Fruit fly (Drosophila melanogaster) whole organism, embryonic: ENCODE measurements around the gene CG15034.

Experiments used
- Abd-B ChIP-seq: fragments of 200-800 bp; sonication (Bioruptor generic); optimal IDR thresholded peaks from 2 replicates; lab custom pipeline; 2018; ENCODE audit warnings: missing biosample characterization, mild to moderate bottlenecking, missing genetic modification characterization, moderate library complexity
- CG10267 ChIP-seq: fragments of 200-800 bp; sonication (Bioruptor generic); optimal IDR thresholded peaks from 2 replicates; lab custom pipeline; 2018; ENCODE audit warnings: missing biosample characterization, mild to moderate bottlenecking, missing genetic modification characterization, moderate library complexity
- CG10431 ChIP-seq: fragments of 200-800 bp; sonication (Bioruptor generic); optimal IDR thresholded peaks from 3 replicates; lab custom pipeline; 2018; ENCODE audit warnings: missing biosample characterization, mild to moderate bottlenecking, missing genetic modification characterization
- CG11696 ChIP-seq: fragments of 200-800 bp; sonication (Bioruptor generic); IDR thresholded peaks from 2 replicates; pipeline ENCODE4 v1.3.6; 2022; ENCODE audit warnings: missing biosample characterization, missing genetic modification characterization
- CG12236 ChIP-seq: fragments of 200-800 bp; sonication (Bioruptor generic); optimal IDR thresholded peaks from 2 replicates; lab custom pipeline; 2016; ENCODE audit warnings: missing biosample characterization, missing genetic modification characterization
- CG1233 ChIP-seq: fragments of 200-800 bp; sonication (Bioruptor generic); optimal IDR thresholded peaks from 4 replicates; lab custom pipeline; 2018; ENCODE audit warnings: missing biosample characterization, mild to moderate bottlenecking, missing genetic modification characterization
- CG12391 ChIP-seq: fragments of 200-800 bp; sonication (Bioruptor generic); optimal IDR thresholded peaks from 3 replicates; lab custom pipeline; 2018; ENCODE audit warnings: missing biosample characterization, mild to moderate bottlenecking, missing genetic modification characterization, moderate library complexity
- CG1529 ChIP-seq: fragments of 200-800 bp; sonication (Bioruptor generic); optimal IDR thresholded peaks from 3 replicates; lab custom pipeline; 2018; ENCODE audit warnings: missing biosample characterization, missing genetic modification characterization
- CG16863 ChIP-seq: fragments of 200-800 bp; sonication (Bioruptor generic); optimal IDR thresholded peaks from 3 replicates; lab custom pipeline; 2016; ENCODE audit warnings: missing biosample characterization, missing genetic modification characterization
- CG1792 ChIP-seq: fragments of 200-800 bp; sonication (Bioruptor generic); optimal IDR thresholded peaks from 2 replicates; lab custom pipeline; 2016; ENCODE audit warnings: missing biosample characterization, missing genetic modification characterization
- CG18262 ChIP-seq: fragments of 200-800 bp; optimal IDR thresholded peaks from 3 replicates; lab custom pipeline; 2019; ENCODE audit warnings: missing biosample characterization, mild to moderate bottlenecking, missing genetic modification characterization, moderate library complexity
- CG2199 ChIP-seq: fragments of 200-800 bp; sonication (Bioruptor generic); IDR thresholded peaks from 3 replicates; pipeline ENCODE4 v1.3.6; 2022; ENCODE audit warnings: missing biosample characterization, missing genetic modification characterization
- CG31388 ChIP-seq: fragments of 200-800 bp; sonication (Bioruptor generic); optimal IDR thresholded peaks from 2 replicates; lab custom pipeline; 2016; ENCODE audit warnings: missing biosample characterization, missing genetic modification characterization
- CG31441 ChIP-seq: fragments of 200-800 bp; sonication (Bioruptor generic); IDR thresholded peaks from 2 replicates; pipeline ENCODE4 v1.3.6; 2022; ENCODE audit warnings: missing biosample characterization, missing genetic modification characterization
- CG33557 ChIP-seq: fragments of 200-800 bp; sonication (Bioruptor generic); optimal IDR thresholded peaks from 2 replicates; lab custom pipeline; 2019; ENCODE audit warnings: missing biosample characterization, mild to moderate bottlenecking, missing genetic modification characterization, moderate library complexity
- CG4424 ChIP-seq: fragments of 200-800 bp; sonication (Bioruptor generic); optimal IDR thresholded peaks from 3 replicates; lab custom pipeline; 2016; ENCODE audit warnings: missing biosample characterization, missing genetic modification characterization
- CG5180 ChIP-seq: fragments of 200-800 bp; sonication (Bioruptor generic); optimal IDR thresholded peaks from 3 replicates; lab custom pipeline; 2017; ENCODE audit warnings: missing biosample characterization, missing genetic modification characterization, mild to moderate bottlenecking, moderate library complexity, missing genetic modification reagents
- CG6854 ChIP-seq: fragments of 200-800 bp; sonication (Bioruptor generic); optimal IDR thresholded peaks from 3 replicates; lab custom pipeline; 2017; ENCODE audit warnings: missing biosample characterization, mild to moderate bottlenecking, missing genetic modification characterization
- CG8290 ChIP-seq, 3 experiments: fragments of 200-800 bp; sonication (Bioruptor generic); optimal IDR thresholded peaks; 2 replicates each; lab custom pipeline; 2016 to 2019; ENCODE audit warnings: missing biosample characterization in 3 of 3, missing genetic modification characterization in 3 of 3, mild to moderate bottlenecking in 2 of 3, moderate library complexity in 1 of 3
- CG8359 ChIP-seq: fragments of 200-800 bp; sonication (Bioruptor generic); optimal IDR thresholded peaks from 2 replicates; lab custom pipeline; 2017; ENCODE audit warnings: missing biosample characterization, mild to moderate bottlenecking, missing genetic modification characterization, borderline replicate concordance
- CG8924 ChIP-seq: fragments of 200-800 bp; optimal IDR thresholded peaks from 3 replicates; lab custom pipeline; 2019; ENCODE audit warnings: missing biosample characterization, mild to moderate bottlenecking, missing genetic modification characterization, moderate library complexity
- CoRest ChIP-seq: fragments of 200-800 bp; sonication (Bioruptor generic); optimal IDR thresholded peaks from 3 replicates; lab custom pipeline; 2018; ENCODE audit warnings: missing biosample characterization, mild to moderate bottlenecking, missing genetic modification characterization, moderate library complexity
- CrebB ChIP-seq: fragments of 200-800 bp; sonication (Bioruptor generic); optimal IDR thresholded peaks from 3 replicates; lab custom pipeline; 2018; ENCODE audit warnings: missing biosample characterization, mild to moderate bottlenecking, missing genetic modification characterization
- Dbx ChIP-seq: fragments of 200-800 bp; sonication (Bioruptor generic); IDR thresholded peaks from 3 replicates; pipeline ENCODE4 v1.3.6; 2022; ENCODE audit warnings: missing biosample characterization, missing genetic modification characterization
- E2f2 ChIP-seq: fragments of 200-800 bp; sonication (Bioruptor generic); IDR thresholded peaks from 2 replicates; pipeline ENCODE4 v1.3.6; 2022; ENCODE audit warnings: missing biosample characterization, missing genetic modification characterization
- Fer2 ChIP-seq: fragments of 200-800 bp; sonication (Bioruptor generic); optimal IDR thresholded peaks from 2 replicates; lab custom pipeline; 2018; ENCODE audit warnings: missing biosample characterization, mild to moderate bottlenecking, missing genetic modification characterization, moderate library complexity
- Hand ChIP-seq: fragments of 200-800 bp; sonication (Bioruptor generic); optimal IDR thresholded peaks from 2 replicates; lab custom pipeline; 2017; ENCODE audit warnings: mild to moderate bottlenecking, missing biosample characterization, missing genetic modification reagents, missing genetic modification characterization
- Lhr ChIP-seq: fragments of 200-800 bp; sonication (Bioruptor generic); optimal IDR thresholded peaks from 3 replicates; lab custom pipeline; 2017; ENCODE audit warnings: mild to moderate bottlenecking, missing biosample characterization, missing genetic modification reagents, missing genetic modification characterization
- NfI ChIP-seq: fragments of 200-800 bp; sonication (Bioruptor generic); optimal IDR thresholded peaks from 3 replicates; lab custom pipeline; 2018; ENCODE audit warnings: missing biosample characterization, mild to moderate bottlenecking, missing genetic modification characterization, moderate library complexity
- Poxn ChIP-seq: fragments of 200-800 bp; sonication (Bioruptor generic); IDR thresholded peaks from 2 replicates; pipeline ENCODE4 v1.3.6; 2022; ENCODE audit warnings: missing biosample characterization, missing genetic modification characterization
- Side ChIP-seq: fragments of 200-800 bp; sonication (Bioruptor generic); optimal IDR thresholded peaks from 2 replicates; lab custom pipeline; 2016; ENCODE audit warnings: missing biosample characterization, missing genetic modification characterization
- YL-1 ChIP-seq: fragments of 200-800 bp; sonication (Bioruptor generic); optimal IDR thresholded peaks from 3 replicates; lab custom pipeline; 2017; ENCODE audit warnings: missing biosample characterization, mild to moderate bottlenecking, missing genetic modification characterization
- cad ChIP-seq: fragments of >200 bp; optimal IDR thresholded peaks from 2 replicates; lab custom pipeline; 2017; ENCODE audit warnings: missing biosample characterization, missing genetic modification characterization
- chif ChIP-seq, 2 experiments: fragments of 200-800 bp; sonication (Bioruptor generic); optimal IDR thresholded peaks; 3 replicates each; lab custom pipeline; 2016; ENCODE audit warnings: missing biosample characterization in 2 of 2, missing genetic modification characterization in 2 of 2
- chinmo ChIP-seq: fragments of 200-800 bp; sonication (Bioruptor generic); IDR thresholded peaks from 4 replicates; pipeline ENCODE4 v1.3.6; 2022; ENCODE audit warnings: missing biosample characterization, missing genetic modification characterization; ENCODE audit not compliant: partially characterized antibody
- corto ChIP-seq: fragments of 200-800 bp; sonication (Bioruptor generic); optimal IDR thresholded peaks from 2 replicates; lab custom pipeline; 2016; ENCODE audit warnings: missing biosample characterization, mild to moderate bottlenecking, missing genetic modification characterization, moderate library complexity
- esg ChIP-seq: fragments of 200-800 bp; sonication (Bioruptor generic); conservative IDR thresholded peaks from 2 replicates; pipeline ENCODE4 v1.3.6; 2022; ENCODE audit warnings: missing biosample characterization, missing genetic modification characterization
- exex ChIP-seq: fragments of 200-800 bp; sonication (Bioruptor generic); optimal IDR thresholded peaks from 4 replicates; lab custom pipeline; 2018; ENCODE audit warnings: missing biosample characterization, mild to moderate bottlenecking, missing genetic modification characterization, moderate library complexity
- gce ChIP-seq: fragments of 200-800 bp; sonication (Bioruptor generic); IDR thresholded peaks from 3 replicates; pipeline ENCODE4 v1.3.6; 2022; ENCODE audit warnings: missing biosample characterization, missing genetic modification characterization
- grn ChIP-seq: fragments of 200-800 bp; sonication (Bioruptor generic); optimal IDR thresholded peaks from 3 replicates; lab custom pipeline; 2017; ENCODE audit warnings: missing biosample characterization, missing genetic modification characterization
- ken ChIP-seq: fragments of 200-800 bp; sonication (Bioruptor generic); IDR thresholded peaks from 3 replicates; pipeline ENCODE4 v1.3.6; 2022; ENCODE audit warnings: missing biosample characterization, missing genetic modification characterization
- pum ChIP-seq: fragments of 200-800 bp; sonication (Bioruptor generic); optimal IDR thresholded peaks from 2 replicates; lab custom pipeline; 2016; ENCODE audit warnings: missing biosample characterization, missing genetic modification characterization
- seq ChIP-seq: fragments of 200-800 bp; sonication (Bioruptor generic); IDR thresholded peaks from 2 replicates; pipeline ENCODE4 v1.3.6; 2022; ENCODE audit warnings: missing biosample characterization, missing genetic modification characterization
- sna ChIP-seq: fragments of 200-800 bp; sonication (Bioruptor generic); IDR thresholded peaks from 2 replicates; pipeline ENCODE4 v1.3.6; 2022; ENCODE audit warnings: missing biosample characterization, missing genetic modification characterization; ENCODE audit not compliant: partially characterized antibody
- sqz ChIP-seq: fragments of 200-800 bp; sonication (Bioruptor generic); optimal IDR thresholded peaks from 3 replicates; lab custom pipeline; 2018; ENCODE audit warnings: missing biosample characterization, mild to moderate bottlenecking, missing genetic modification characterization
- tll ChIP-seq, 2 experiments: fragments of 200-800 bp in 1 of 2; fragments of >200 bp in 1 of 2; sonication (Bioruptor generic) in 1 of 2; optimal IDR thresholded peaks; 2 replicates each; lab custom pipeline; 2017 to 2019; ENCODE audit warnings: missing biosample characterization in 2 of 2, missing genetic modification characterization in 2 of 2, mild to moderate bottlenecking in 1 of 2, moderate library complexity in 1 of 2
- unpg ChIP-seq: fragments of 200-800 bp; sonication (Bioruptor generic); optimal IDR thresholded peaks from 3 replicates; lab custom pipeline; 2018; ENCODE audit warnings: missing biosample characterization, mild to moderate bottlenecking, missing genetic modification characterization, moderate library complexity
- yki ChIP-seq: fragments of >200 bp; optimal IDR thresholded peaks from 3 replicates; lab custom pipeline; 2018
- zen2 ChIP-seq: fragments of 200-800 bp; sonication (Bioruptor generic); IDR thresholded peaks from 3 replicates; pipeline ENCODE4 v1.3.6; 2022; ENCODE audit warnings: missing biosample characterization, missing genetic modification characterization; ENCODE audit not compliant: partially characterized antibody
- zf30C ChIP-seq: fragments of 200-800 bp; sonication (Bioruptor generic); optimal IDR thresholded peaks from 3 replicates; lab custom pipeline; 2018; ENCODE audit warnings: missing biosample characterization, mild to moderate bottlenecking, missing genetic modification characterization

The CG15034 gene

dm6 chrX:7332493-7332892, 14.8 kb downstream of the CG15034 start (continued):
- no peak for TF ChIP-seq CG10431 (GFP tag; lab: Kevin White, UChicago)
- no peak for TF ChIP-seq CG6854 (GFP tag; lab: Kevin White, UChicago)
- TF ChIP-seq CG1529 (GFP tag; lab: Kevin White, UChicago): no peak
- no peak for TF ChIP-seq Lhr (GFP tag; lab: Kevin White, UChicago)
- TF ChIP-seq CG5180: no peak
- TF ChIP-seq ken: 0 out of 3 replicates have a peak, but pooled peaks have one; percentile 41
- TF ChIP-seq CG16863 (GFP tag; lab: Kevin White, UChicago): peak; percentile 45
- TF ChIP-seq Fer2 (tag; lab: Kevin White, UChicago): peak; percentile 16
- TF ChIP-seq yki (lab: Kevin White, UChicago): no peak
- TF ChIP-seq CG4424 (GFP tag; lab: Kevin White, UChicago): peak; percentile 51
- peak; percentile 13 for TF ChIP-seq CG1233 (GFP tag; lab: Kevin White, UChicago)
- TF ChIP-seq cad (GFP tag; lab: Kevin White, UChicago): no peak
- no peak for TF ChIP-seq zen2 (GFP tag; lab: Robert Waterston, UW)
- peak; percentile 76; the same call in 1 of the 3 replicates for TF ChIP-seq Dbx
- TF ChIP-seq sna: no peak
- peak; percentile 45 for TF ChIP-seq CG8924
- peak; percentile 39 to 60 for TF ChIP-seq chif (GFP tag; optimal IDR thresholded peaks at IDR 0.05; lab: Kevin White, UChicago)
- TF ChIP-seq CG31388 (GFP tag; lab: Kevin White, UChicago): peak; percentile 17
- TF ChIP-seq CG2199: no peak
- TF ChIP-seq gce (GFP tag; lab: Robert Waterston, UW): no peak; the same call in 2 of the 3 replicates
- TF ChIP-seq CG18262 (tag; lab: Kevin White, UChicago): no peak
- TF ChIP-seq corto (GFP tag; lab: Kevin White, UChicago): no peak
- no peak for TF ChIP-seq sqz (GFP tag; lab: Kevin White, UChicago)
- TF ChIP-seq seq (GFP tag; lab: Robert Waterston, UW): peak; percentile 81
- TF ChIP-seq chinmo: no peak
- peak; percentile 45 for TF ChIP-seq Side
- no peak for TF ChIP-seq CG12236
- no peak for TF ChIP-seq grn
- peak; percentile 73 for TF ChIP-seq NfI (GFP tag; lab: Kevin White, UChicago)
- peak; percentile 67 for TF ChIP-seq esg (GFP tag; lab: Robert Waterston, UW)
- TF ChIP-seq CG11696 (GFP tag; lab: Robert Waterston, UW): no peak
- TF ChIP-seq CG1792: peak; percentile 35
- peak; percentile 54 for TF ChIP-seq CG12391 (tag; lab: Kevin White, UChicago)
- TF ChIP-seq CG33557 (GFP tag; lab: Kevin White, UChicago): no peak
- peak; percentile 49 for TF ChIP-seq pum
- peak; percentile 14 for TF ChIP-seq CG8359 (GFP tag; lab: Kevin White, UChicago)
- peak; percentile 21; the same call in 1 of the 2 replicates for TF ChIP-seq Poxn (GFP tag; lab: Robert Waterston, UW)
- peak; percentile 52 for TF ChIP-seq CoRest (tag; lab: Kevin White, UChicago)
- peak; percentile 13 for TF ChIP-seq CrebB (tag; lab: Kevin White, UChicago)
- TF ChIP-seq tll (GFP tag; optimal IDR thresholded peaks at IDR 0.05; lab: Kevin White, UChicago): no peak
- TF ChIP-seq exex: peak; percentile 63
- peak; percentile 35 for TF ChIP-seq Abd-B (GFP tag; lab: Kevin White, UChicago)
- TF ChIP-seq CG10267 (tag; lab: Kevin White, UChicago): no peak
- TF ChIP-seq Hand: peak; percentile 41
- peak; percentile 54 for TF ChIP-seq zf30C
- TF ChIP-seq E2f2 (GFP tag; lab: Robert Waterston, UW): peak; percentile 42; the same call in 1 of the 2 replicates
- TF ChIP-seq YL-1 (GFP tag; lab: Kevin White, UChicago): no peak
- TF ChIP-seq unpg (GFP tag; lab: Kevin White, UChicago): peak; percentile 71
- no peak for TF ChIP-seq CG8290 (GFP tag; optimal IDR thresholded peaks at IDR 0.05; lab: Kevin White, UChicago)
- peak in 1 of 2 experiments; percentile 89 for TF ChIP-seq CG8290 (tag; optimal IDR thresholded peaks at IDR 0.05; lab: Kevin White, UChicago)
- no peak for TF ChIP-seq CG31441 (GFP tag; lab: Robert Waterston, UW)
